Fruit fly (Drosophila melanogaster) whole organism, embryonic: Measurements from ENCODE around the gene CG4374.

Experiments
- Asciz ChIP-seq: fragments of 200-800 bp; sonication (Bioruptor generic); optimal IDR thresholded peaks from 2 replicates; lab custom pipeline; 2017; ENCODE audit warnings: missing biosample characterization, mild to moderate bottlenecking, missing genetic modification characterization, missing genetic modification reagents
- Blimp-1 ChIP-seq: fragments of 200-800 bp; sonication (Bioruptor generic); optimal IDR thresholded peaks from 3 replicates; lab custom pipeline; 2018; ENCODE audit warnings: missing biosample characterization, missing genetic modification characterization, mild to moderate bottlenecking, moderate library complexity, missing genetic modification reagents
- BtbVII ChIP-seq: fragments of 200-800 bp; sonication (Bioruptor generic); optimal IDR thresholded peaks from 3 replicates; lab custom pipeline; 2017; ENCODE audit warnings: missing biosample characterization, mild to moderate bottlenecking, missing genetic modification characterization
- CG1233 ChIP-seq: fragments of 200-800 bp; sonication (Bioruptor generic); optimal IDR thresholded peaks from 4 replicates; lab custom pipeline; 2018; ENCODE audit warnings: missing biosample characterization, mild to moderate bottlenecking, missing genetic modification characterization
- CG13775 ChIP-seq: fragments of 200-800 bp; sonication (Bioruptor generic); optimal IDR thresholded peaks from 3 replicates; lab custom pipeline; 2017; ENCODE audit warnings: missing biosample characterization, mild to moderate bottlenecking, missing genetic modification characterization
- CG13894 ChIP-seq: fragments of 200-800 bp; sonication (Bioruptor generic); optimal IDR thresholded peaks from 3 replicates; lab custom pipeline; 2018; ENCODE audit warnings: missing biosample characterization, mild to moderate bottlenecking, missing genetic modification characterization, moderate library complexity
- CG14014 ChIP-seq: fragments of 200-800 bp; sonication (Bioruptor generic); IDR thresholded peaks from 2 replicates; pipeline ENCODE4 v1.3.6; 2022; ENCODE audit warnings: missing biosample characterization, missing genetic modification characterization
- CG14667 ChIP-seq: fragments of 200-800 bp; sonication (Bioruptor generic); IDR thresholded peaks from 2 replicates; pipeline ENCODE4 v1.3.6; 2022; ENCODE audit warnings: missing biosample characterization, missing genetic modification characterization
- CG15514 ChIP-seq: fragments of 200-800 bp; sonication (Bioruptor generic); optimal IDR thresholded peaks from 3 replicates; lab custom pipeline; 2017; ENCODE audit warnings: missing biosample characterization, missing genetic modification characterization, mild to moderate bottlenecking, moderate library complexity, missing genetic modification reagents
- CG1603 ChIP-seq: fragments of 200-800 bp; sonication (Bioruptor generic); optimal IDR thresholded peaks from 2 replicates; lab custom pipeline; 2019; ENCODE audit warnings: missing biosample characterization, mild to moderate bottlenecking, missing genetic modification characterization, moderate library complexity
- CG16815 ChIP-seq: fragments of 200-800 bp; sonication (Bioruptor generic); optimal IDR thresholded peaks from 3 replicates; lab custom pipeline; 2017; ENCODE audit warnings: missing biosample characterization, mild to moderate bottlenecking, missing genetic modification characterization
- CG18619 ChIP-seq: fragments of 200-800 bp; sonication (Bioruptor generic); optimal IDR thresholded peaks from 3 replicates; lab custom pipeline; 2017; ENCODE audit warnings: missing biosample characterization, mild to moderate bottlenecking, missing genetic modification characterization
- CG3407 ChIP-seq: fragments of 200-800 bp; sonication (Bioruptor generic); optimal IDR thresholded peaks from 2 replicates; lab custom pipeline; 2018; ENCODE audit warnings: missing biosample characterization, mild to moderate bottlenecking, missing genetic modification characterization
- CG34224 ChIP-seq: fragments of 200-800 bp; sonication (Bioruptor generic); IDR thresholded peaks from 3 replicates; pipeline ENCODE4 v1.3.6; 2022; ENCODE audit warnings: missing biosample characterization, missing genetic modification characterization; ENCODE audit not compliant: partially characterized antibody
- CG3995 ChIP-seq: fragments of 200-800 bp; sonication (Bioruptor generic); optimal IDR thresholded peaks from 3 replicates; lab custom pipeline; 2016; ENCODE audit warnings: missing biosample characterization, missing genetic modification characterization
- CG4707 ChIP-seq: fragments of 200-800 bp; sonication (Bioruptor generic); optimal IDR thresholded peaks from 2 replicates; lab custom pipeline; 2018; ENCODE audit warnings: missing biosample characterization, mild to moderate bottlenecking, missing genetic modification characterization, moderate library complexity
- CG6654 ChIP-seq: fragments of 200-800 bp; sonication (Bioruptor generic); optimal IDR thresholded peaks from 2 replicates; lab custom pipeline; 2017; ENCODE audit warnings: missing biosample characterization, mild to moderate bottlenecking, missing genetic modification characterization
- CG7963 ChIP-seq: fragments of 200-800 bp; sonication (Bioruptor generic); IDR thresholded peaks from 3 replicates; pipeline ENCODE4 v1.3.6; 2022; ENCODE audit warnings: missing biosample characterization, missing genetic modification characterization; ENCODE audit not compliant: partially characterized antibody
- CG8924 ChIP-seq: fragments of 200-800 bp; optimal IDR thresholded peaks from 3 replicates; lab custom pipeline; 2019; ENCODE audit warnings: missing biosample characterization, mild to moderate bottlenecking, missing genetic modification characterization, moderate library complexity
- Deaf1 ChIP-seq: fragments of 200-800 bp; optimal IDR thresholded peaks from 3 replicates; lab custom pipeline; 2019; ENCODE audit warnings: missing biosample characterization, mild to moderate bottlenecking, missing genetic modification characterization, moderate library complexity
- Dip2 ChIP-seq: fragments of 200-800 bp; sonication (Bioruptor generic); IDR thresholded peaks from 2 replicates; pipeline ENCODE4 v1.3.6; 2022; ENCODE audit warnings: missing biosample characterization, missing genetic modification characterization
- Dll ChIP-seq: fragments of 200-800 bp; sonication (Bioruptor generic); IDR thresholded peaks from 4 replicates; pipeline ENCODE4 v1.3.6; 2022; ENCODE audit warnings: missing biosample characterization, missing genetic modification characterization; ENCODE audit not compliant: partially characterized antibody
- Dref ChIP-seq: fragments of 200-800 bp; sonication (Bioruptor generic); IDR thresholded peaks from 2 replicates; pipeline ENCODE4 v1.3.6; 2022; ENCODE audit warnings: missing biosample characterization, missing genetic modification characterization
- Fer3 ChIP-seq: fragments of 200-800 bp; sonication (Bioruptor generic); optimal IDR thresholded peaks from 2 replicates; lab custom pipeline; 2018; ENCODE audit warnings: missing biosample characterization, mild to moderate bottlenecking, missing genetic modification characterization, moderate library complexity
- H2.0 ChIP-seq: fragments of 200-800 bp; sonication (Bioruptor generic); IDR thresholded peaks from 2 replicates; pipeline ENCODE4 v1.3.6; 2022; ENCODE audit warnings: missing biosample characterization, missing genetic modification characterization
- Hey ChIP-seq: fragments of 200-800 bp; sonication (Bioruptor generic); optimal IDR thresholded peaks from 3 replicates; lab custom pipeline; 2018; ENCODE audit warnings: missing biosample characterization, mild to moderate bottlenecking, missing genetic modification characterization
- Hr51 ChIP-seq, 2 experiments: fragments of 200-800 bp; sonication (Bioruptor generic); optimal IDR thresholded peaks; 2 replicates in 1 of 2; 3 replicates in 1 of 2; lab custom pipeline; 2016 to 2018; ENCODE audit warnings: missing biosample characterization in 2 of 2, missing genetic modification characterization in 2 of 2, mild to moderate bottlenecking in 1 of 2, moderate library complexity in 1 of 2
- Pdp1 ChIP-seq, 2 experiments: fragments of 200-800 bp; sonication (Bioruptor generic); optimal IDR thresholded peaks; 3 replicates each; lab custom pipeline; 2016; ENCODE audit warnings: missing biosample characterization in 2 of 2, missing genetic modification characterization in 2 of 2, mild to moderate bottlenecking in 1 of 2, moderate library complexity in 1 of 2
- Trl ChIP-seq, 3 experiments: fragments of >200 bp in 2 of 3; fragments of 200-800 bp in 1 of 3; sonication (Bioruptor generic) in 1 of 3; optimal IDR thresholded peaks; 2 replicates in 1 of 3; 3 replicates in 2 of 3; lab custom pipeline; 2016 to 2017; ENCODE audit warnings: missing biosample characterization in 1 of 3, missing genetic modification characterization in 1 of 3
- al ChIP-seq: fragments of 200-800 bp; sonication (Bioruptor generic); IDR thresholded peaks from 2 replicates; pipeline ENCODE4 v1.3.6; 2022; ENCODE audit warnings: missing biosample characterization, missing genetic modification characterization
- bbx ChIP-seq: fragments of 200-800 bp; sonication (Bioruptor generic); IDR thresholded peaks from 2 replicates; pipeline ENCODE4 v1.3.6; 2022; ENCODE audit warnings: missing biosample characterization, missing genetic modification characterization; ENCODE audit not compliant: partially characterized antibody
- cato ChIP-seq: fragments of 200-800 bp; sonication (Bioruptor generic); optimal IDR thresholded peaks from 2 replicates; lab custom pipeline; 2016; ENCODE audit warnings: missing biosample characterization, missing genetic modification characterization, borderline replicate concordance
- chif ChIP-seq, 2 experiments: fragments of 200-800 bp; sonication (Bioruptor generic); optimal IDR thresholded peaks; 3 replicates each; lab custom pipeline; 2016; ENCODE audit warnings: missing biosample characterization in 2 of 2, missing genetic modification characterization in 2 of 2
- chinmo ChIP-seq: fragments of 200-800 bp; sonication (Bioruptor generic); IDR thresholded peaks from 4 replicates; pipeline ENCODE4 v1.3.6; 2022; ENCODE audit warnings: missing biosample characterization, missing genetic modification characterization; ENCODE audit not compliant: partially characterized antibody
- crp ChIP-seq, 2 experiments: fragments of 200-800 bp; sonication (Bioruptor generic); optimal IDR thresholded peaks; 2 replicates in 1 of 2; 3 replicates in 1 of 2; lab custom pipeline; 2017; ENCODE audit warnings: missing biosample characterization in 2 of 2, missing genetic modification characterization in 2 of 2, mild to moderate bottlenecking in 1 of 2, moderate library complexity in 1 of 2
- da ChIP-seq: fragments of 200-800 bp; sonication (Bioruptor generic); optimal IDR thresholded peaks from 2 replicates; lab custom pipeline; 2016; ENCODE audit warnings: missing biosample characterization, missing genetic modification characterization
- dati ChIP-seq: fragments of 200-800 bp; sonication (Bioruptor generic); IDR thresholded peaks from 2 replicates; pipeline ENCODE4 v1.3.6; 2022; ENCODE audit warnings: missing biosample characterization, missing genetic modification characterization
- ems ChIP-seq: fragments of 200-800 bp; sonication (Bioruptor generic); optimal IDR thresholded peaks from 3 replicates; lab custom pipeline; 2016; ENCODE audit warnings: missing biosample characterization, missing genetic modification characterization
- ewg ChIP-seq: fragments of 200-800 bp; sonication (Bioruptor generic); optimal IDR thresholded peaks from 3 replicates; lab custom pipeline; 2017; ENCODE audit warnings: mild to moderate bottlenecking, missing biosample characterization, missing genetic modification reagents, missing genetic modification characterization
- exex ChIP-seq: fragments of 200-800 bp; sonication (Bioruptor generic); optimal IDR thresholded peaks from 4 replicates; lab custom pipeline; 2018; ENCODE audit warnings: missing biosample characterization, mild to moderate bottlenecking, missing genetic modification characterization, moderate library complexity
- jumu ChIP-seq: fragments of 200-800 bp; sonication (Bioruptor generic); optimal IDR thresholded peaks from 3 replicates; lab custom pipeline; 2016; ENCODE audit warnings: missing biosample characterization, missing genetic modification characterization
- kay ChIP-seq: fragments of 200-800 bp; sonication (Bioruptor generic); optimal IDR thresholded peaks from 2 replicates; lab custom pipeline; 2016; ENCODE audit warnings: missing biosample characterization, missing genetic modification characterization
- kni ChIP-seq: fragments of 200-800 bp; sonication (Bioruptor generic); optimal IDR thresholded peaks from 3 replicates; lab custom pipeline; 2017; ENCODE audit warnings: mild to moderate bottlenecking, missing biosample characterization, missing genetic modification reagents, missing genetic modification characterization
- run ChIP-seq: fragments of 200-800 bp; sonication (Bioruptor generic); optimal IDR thresholded peaks from 3 replicates; lab custom pipeline; 2018; ENCODE audit warnings: missing biosample characterization, mild to moderate bottlenecking, missing genetic modification characterization
- sd ChIP-seq: fragments of 200-800 bp; sonication (Bioruptor generic); optimal IDR thresholded peaks from 3 replicates; lab custom pipeline; 2018; ENCODE audit warnings: missing biosample characterization, mild to moderate bottlenecking, missing genetic modification characterization, moderate library complexity
- sens ChIP-seq: fragments of 200-800 bp; sonication (Bioruptor generic); peaks from one replicate; lab custom pipeline; 2016; ENCODE audit warnings: missing biosample characterization, missing genetic modification characterization
- zf30C ChIP-seq: fragments of 200-800 bp; sonication (Bioruptor generic); optimal IDR thresholded peaks from 3 replicates; lab custom pipeline; 2018; ENCODE audit warnings: missing biosample characterization, mild to moderate bottlenecking, missing genetic modification characterization

Gene CG4374

DNA sequence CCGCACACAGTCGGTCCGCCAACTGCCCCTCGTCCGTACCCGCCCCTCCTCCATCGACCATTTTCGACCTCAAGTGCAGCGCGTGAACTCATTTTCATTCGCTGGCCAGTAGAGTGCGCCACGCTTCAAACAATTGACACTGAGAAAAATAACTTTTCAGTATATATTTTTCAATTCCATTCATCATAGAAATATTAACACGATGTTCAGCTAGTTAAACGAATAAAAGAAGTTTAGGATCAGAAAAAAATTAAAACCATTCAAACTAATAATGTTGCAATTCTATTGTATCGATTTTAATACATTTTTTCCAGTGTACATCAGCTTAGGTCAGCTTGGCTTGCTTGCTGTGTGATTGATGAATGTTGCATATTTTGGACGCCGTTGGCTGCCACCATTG, 85.2 kb downstream of the CG4374 start (continued):
- peak; percentile 32 for TF ChIP-seq CG8924
- TF ChIP-seq CG14667: no peak
- TF ChIP-seq CG3407 (GFP tag; lab: Kevin White, UChicago): peak; percentile 30
- peak; percentile 32 for TF ChIP-seq CG1233 (GFP tag; lab: Kevin White, UChicago)
- TF ChIP-seq CG4707 (GFP tag; lab: Kevin White, UChicago): no peak
- peak; percentile 24 for TF ChIP-seq zf30C
- no peak for TF ChIP-seq H2.0 (GFP tag; lab: Robert Waterston, UW)
- no peak for TF ChIP-seq CG6654
- TF ChIP-seq bbx (GFP tag; lab: Robert Waterston, UW): no peak
- no peak for TF ChIP-seq kay (GFP tag; lab: Kevin White, UChicago)
- TF ChIP-seq Blimp-1: peak; percentile 69
- peak in 1 of 2 experiments; percentile 73 for TF ChIP-seq Hr51 (GFP tag; optimal IDR thresholded peaks at IDR 0.05; lab: Kevin White, UChicago)
- no peak for TF ChIP-seq CG15514 (GFP tag; lab: Kevin White, UChicago)
- peak; percentile 1 for TF ChIP-seq da (GFP tag; lab: Kevin White, UChicago)
- TF ChIP-seq Asciz (GFP tag; lab: Kevin White, UChicago): peak; percentile 66
- TF ChIP-seq, all 482 proteins: peak for 135

DNA sequence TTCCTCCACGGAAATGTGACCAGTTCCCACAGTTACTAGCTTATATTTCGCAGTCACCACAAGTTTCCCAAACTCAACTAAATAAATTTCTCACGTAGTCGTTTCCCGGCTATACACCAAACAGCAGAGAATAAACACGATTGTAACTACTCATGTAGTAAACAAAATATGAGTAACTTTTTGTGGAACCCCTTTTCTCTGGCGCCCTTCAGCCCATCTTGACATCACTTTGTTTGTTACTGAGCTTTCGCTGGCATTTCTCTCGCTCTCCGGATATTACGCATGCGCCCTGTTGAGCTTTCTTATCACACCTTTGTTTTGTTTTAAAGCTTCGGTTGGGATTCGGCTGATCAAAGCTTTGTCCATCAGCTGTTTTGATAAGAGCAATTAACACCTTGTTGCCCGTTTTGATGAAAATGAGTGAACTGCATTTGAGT, 86.0 kb downstream of the CG4374 start:
- TF ChIP-seq kni (peak; percentile 7), crp (GFP tag; optimal IDR thresholded peaks at IDR 0.05; lab: Kevin White, UChicago) (peak in 1 of 2 experiments; percentile 73), Deaf1 (tag; lab: Kevin White, UChicago) (peak; percentile 48), Dll (GFP tag; lab: Robert Waterston, UW) (no peak), run (tag; lab: Kevin White, UChicago) (no peak), CG34224 (GFP tag; lab: Robert Waterston, UW) (0 out of 3 replicates have a peak, but pooled peaks have one; percentile 19), Pdp1 (GFP tag; optimal IDR thresholded peaks at IDR 0.05; lab: Kevin White, UChicago) (peak in 1 of 2 experiments; percentile 30), CG14014 (GFP tag; lab: Robert Waterston, UW) (no peak), CG7963 (GFP tag; lab: Robert Waterston, UW) (no peak), BtbVII (GFP tag; lab: Kevin White, UChicago) (peak; percentile 2), jumu (no peak), sd (tag; lab: Kevin White, UChicago) (peak; percentile 38), CG16815 (GFP tag; lab: Kevin White, UChicago) (no peak), kay (GFP tag; lab: Kevin White, UChicago) (peak; percentile 31), CG3995 (GFP tag; lab: Kevin White, UChicago) (peak; percentile 59), al (GFP tag; lab: Robert Waterston, UW) (no peak), ewg (GFP tag; lab: Kevin White, UChicago) (peak; percentile 59), CG13894 (peak; percentile 60), ems (no peak), CG18619 (GFP tag; lab: Kevin White, UChicago) (no peak), cato (GFP tag; lab: Kevin White, UChicago) (no peak), Dip2 (GFP tag; lab: Robert Waterston, UW) (no peak), Dref (no peak), CG13775 (no peak), sens (GFP tag; lab: Kevin White, UChicago) (peak; percentile 56), Hey (tag; lab: Kevin White, UChicago) (no peak), chinmo (GFP tag; lab: Robert Waterston, UW) (0 out of 4 replicates have a peak, but pooled peaks have one; percentile 24), Trl (optimal IDR thresholded peaks at IDR 0.05; lab: Kevin White, UChicago) (peak; percentile 50 to 62), Trl (GFP tag; optimal IDR thresholded peaks at IDR 0.05; lab: Kevin White, UChicago) (no peak), CG15514 (GFP tag; lab: Kevin White, UChicago) (peak; percentile 37), Fer3 (no peak), chif (GFP tag; optimal IDR thresholded peaks at IDR 0.05; lab: Kevin White, UChicago) (no peak), exex (tag; lab: Kevin White, UChicago) (peak; percentile 5), dati (no peak), CG1603 (tag; lab: Kevin White, UChicago) (peak; percentile 4)
